Worm (Caenorhabditis elegans): ENCODE results near the gene ZK1240.3.

DNA sequence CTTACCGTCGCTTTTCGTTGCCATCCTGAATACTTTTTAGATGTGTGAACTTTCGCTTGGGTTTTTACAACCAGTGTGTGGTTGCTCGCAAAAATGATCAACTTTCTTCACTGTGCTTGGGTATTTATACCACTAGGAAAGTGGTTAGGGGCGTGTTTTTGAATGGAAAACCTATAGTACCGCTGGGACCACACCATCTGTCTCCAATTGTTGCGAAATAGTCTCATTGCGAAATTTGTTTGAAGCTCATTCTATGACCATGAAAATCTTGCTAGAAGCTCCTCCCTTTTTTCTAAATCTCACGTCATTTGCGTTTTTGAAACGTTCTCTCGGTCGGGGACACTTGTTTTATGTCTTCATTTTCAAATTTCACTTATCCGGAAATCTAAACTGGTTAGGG is 31.3 kb upstream of the ZK1240.3 start, which contains the start of the genes K09F6.10 and K09F6.13:
- TF ChIP-seq pqm-1 (tag; optimal IDR thresholded peaks at IDR 0.05) (no peak), pat-9 (tag; optimal IDR thresholded peaks at IDR 0.05) (no peak), ama-1 (optimal IDR thresholded peaks at IDR 0.05) (no peak), unc-3 (GFP tag; conservative IDR thresholded peaks at IDR 0.05) (no peak), unc-3 (tag; optimal IDR thresholded peaks at IDR 0.05) (no peak), mec-3 (tag; optimal IDR thresholded peaks at IDR 0.05; ENCODE audit: borderline replicate concordance) (no peak), fkh-10 (GFP tag; optimal IDR thresholded peaks at IDR 0.05) (no peak), tbx-2 (tag; optimal IDR thresholded peaks at IDR 0.05) (no peak), rnt-1 (tag; optimal IDR thresholded peaks at IDR 0.05) (no peak), sox-4 (tag; optimal IDR thresholded peaks at IDR 0.05) (no peak), ceh-6 (GFP tag; optimal IDR thresholded peaks at IDR 0.05) (no peak), unc-86 (tag; optimal IDR thresholded peaks at IDR 0.05) (no peak), Y22D7AL.16 (tag; optimal IDR thresholded peaks at IDR 0.05) (no peak)
